Fruit fly (Drosophila melanogaster) whole organism, embryonic: ENCODE results near the gene Gpdh3.

Experiments used
- Abd-B ChIP-seq: fragments of 200-800 bp; sonication (Bioruptor generic); optimal IDR thresholded peaks from 2 replicates; lab custom pipeline; 2018; ENCODE audit warnings: missing biosample characterization, mild to moderate bottlenecking, missing genetic modification characterization, moderate library complexity
- Adf1 ChIP-seq: fragments of 200-800 bp; sonication (Bioruptor generic); IDR thresholded peaks from 2 replicates; pipeline ENCODE4 v1.3.6; 2022; ENCODE audit warnings: missing biosample characterization, missing genetic modification characterization
- Awh ChIP-seq: fragments of 200-800 bp; sonication (Bioruptor generic); IDR thresholded peaks from 2 replicates; pipeline ENCODE4, ENCODE4 v1.3.6; 2022; ENCODE audit warnings: missing biosample characterization, missing genetic modification characterization
- C15 ChIP-seq: fragments of 200-800 bp; sonication (Bioruptor generic); IDR thresholded peaks from 3 replicates; pipeline ENCODE4 v1.3.6; 2022; ENCODE audit warnings: missing biosample characterization, missing genetic modification characterization
- CG10267 ChIP-seq: fragments of 200-800 bp; sonication (Bioruptor generic); optimal IDR thresholded peaks from 2 replicates; lab custom pipeline; 2018; ENCODE audit warnings: missing biosample characterization, mild to moderate bottlenecking, missing genetic modification characterization, moderate library complexity
- CG11247 ChIP-seq: fragments of 200-800 bp; sonication (Bioruptor generic); IDR thresholded peaks from 2 replicates; pipeline ENCODE4 v1.3.6; 2022; ENCODE audit warnings: missing biosample characterization, missing genetic modification characterization
- CG12391 ChIP-seq: fragments of 200-800 bp; sonication (Bioruptor generic); optimal IDR thresholded peaks from 3 replicates; lab custom pipeline; 2018; ENCODE audit warnings: missing biosample characterization, mild to moderate bottlenecking, missing genetic modification characterization, moderate library complexity
- CG12942 ChIP-seq: fragments of 200-800 bp; sonication (Bioruptor generic); optimal IDR thresholded peaks from 3 replicates; lab custom pipeline; 2016; ENCODE audit warnings: missing biosample characterization, missing genetic modification characterization
- CG13624 ChIP-seq: fragments of 200-800 bp; sonication (Bioruptor generic); optimal IDR thresholded peaks from 2 replicates; lab custom pipeline; 2016; ENCODE audit warnings: missing biosample characterization, missing genetic modification characterization
- CG14667 ChIP-seq: fragments of 200-800 bp; sonication (Bioruptor generic); IDR thresholded peaks from 2 replicates; pipeline ENCODE4 v1.3.6; 2022; ENCODE audit warnings: missing biosample characterization, missing genetic modification characterization
- CG15073 ChIP-seq: fragments of 200-800 bp; sonication (Bioruptor generic); optimal IDR thresholded peaks from 2 replicates; lab custom pipeline; 2016; ENCODE audit warnings: missing biosample characterization, missing genetic modification characterization
- CG33213 ChIP-seq: fragments of 200-800 bp; sonication (Bioruptor generic); optimal IDR thresholded peaks from 3 replicates; lab custom pipeline; 2016; ENCODE audit warnings: missing biosample characterization, missing genetic modification characterization
- CG33557 ChIP-seq: fragments of 200-800 bp; sonication (Bioruptor generic); optimal IDR thresholded peaks from 2 replicates; lab custom pipeline; 2019; ENCODE audit warnings: missing biosample characterization, mild to moderate bottlenecking, missing genetic modification characterization, moderate library complexity
- CG3838 ChIP-seq: fragments of 200-800 bp; sonication (Bioruptor generic); optimal IDR thresholded peaks from 3 replicates; lab custom pipeline; 2016; ENCODE audit warnings: missing biosample characterization, missing genetic modification characterization
- CG4404 ChIP-seq: fragments of 200-800 bp; sonication (Bioruptor generic); IDR thresholded peaks from 2 replicates; pipeline ENCODE4 v1.3.6; 2022; ENCODE audit warnings: missing biosample characterization, missing genetic modification characterization
- CG7372 ChIP-seq: fragments of 200-800 bp; sonication (Bioruptor generic); IDR thresholded peaks from 2 replicates; pipeline ENCODE4 v1.3.6; 2022; ENCODE audit warnings: missing biosample characterization, missing genetic modification characterization
- CG8765 ChIP-seq: fragments of 200-800 bp; sonication (Bioruptor generic); IDR thresholded peaks from 2 replicates; pipeline ENCODE4 v1.3.6; 2022; ENCODE audit warnings: missing biosample characterization, missing genetic modification characterization
- CG9609 ChIP-seq: fragments of 200-800 bp; sonication (Bioruptor generic); optimal IDR thresholded peaks from 3 replicates; lab custom pipeline; 2016; ENCODE audit warnings: missing biosample characterization, missing genetic modification characterization
- CkIIα-i1 ChIP-seq: fragments of 200-800 bp; sonication (Bioruptor generic); IDR thresholded peaks from 2 replicates; pipeline ENCODE4 v1.3.6; 2022; ENCODE audit warnings: missing biosample characterization, missing genetic modification characterization
- Dek ChIP-seq: fragments of 200-800 bp; sonication (Bioruptor generic); optimal IDR thresholded peaks from 3 replicates; lab custom pipeline; 2019; ENCODE audit warnings: missing biosample characterization, mild to moderate bottlenecking, missing genetic modification characterization, moderate library complexity
- Doc3 ChIP-seq: fragments of 200-800 bp; sonication (Bioruptor generic); IDR thresholded peaks from 3 replicates; pipeline ENCODE4 v1.3.6; 2022; ENCODE audit warnings: missing biosample characterization, missing genetic modification characterization; ENCODE audit not compliant: partially characterized antibody
- Dp ChIP-seq: fragments of 200-800 bp; sonication (Bioruptor generic); optimal IDR thresholded peaks from 2 replicates; lab custom pipeline; 2018; ENCODE audit warnings: missing biosample characterization, mild to moderate bottlenecking, missing genetic modification characterization, moderate library complexity
- Dref ChIP-seq: fragments of 200-800 bp; sonication (Bioruptor generic); IDR thresholded peaks from 2 replicates; pipeline ENCODE4 v1.3.6; 2022; ENCODE audit warnings: missing biosample characterization, missing genetic modification characterization
- Fer3 ChIP-seq: fragments of 200-800 bp; sonication (Bioruptor generic); optimal IDR thresholded peaks from 2 replicates; lab custom pipeline; 2018; ENCODE audit warnings: missing biosample characterization, mild to moderate bottlenecking, missing genetic modification characterization, moderate library complexity
- H2.0 ChIP-seq: fragments of 200-800 bp; sonication (Bioruptor generic); IDR thresholded peaks from 2 replicates; pipeline ENCODE4 v1.3.6; 2022; ENCODE audit warnings: missing biosample characterization, missing genetic modification characterization
- HLH3B ChIP-seq: fragments of 200-800 bp; sonication (Bioruptor generic); IDR thresholded peaks from 2 replicates; pipeline ENCODE4 v1.3.6; 2022; ENCODE audit warnings: missing biosample characterization, missing genetic modification characterization
- Med ChIP-seq: fragments of 200-800 bp; sonication (Bioruptor generic); peaks from one replicate; lab custom pipeline; 2016; ENCODE audit warnings: missing biosample characterization, missing genetic modification characterization, mild to moderate bottlenecking, inconsistent platforms, moderate library complexity
- Meics ChIP-seq: fragments of 200-800 bp; sonication (Bioruptor generic); optimal IDR thresholded peaks from 2 replicates; lab custom pipeline; 2017; ENCODE audit warnings: missing biosample characterization, mild to moderate bottlenecking, missing genetic modification characterization
- Opbp ChIP-seq: fragments of 200-800 bp; sonication (Bioruptor generic); IDR thresholded peaks from 3 replicates; pipeline ENCODE4 v1.3.6; 2022; ENCODE audit warnings: missing biosample characterization, missing genetic modification characterization; ENCODE audit not compliant: partially characterized antibody
- Scr ChIP-seq: fragments of 200-800 bp; sonication (Bioruptor generic); IDR thresholded peaks from 2 replicates; pipeline ENCODE4 v1.3.6; 2022; ENCODE audit warnings: missing biosample characterization, missing genetic modification characterization; ENCODE audit not compliant: partially characterized antibody
- Sry-β ChIP-seq: fragments of 200-800 bp; sonication (Bioruptor generic); optimal IDR thresholded peaks from 2 replicates; lab custom pipeline; 2018; ENCODE audit warnings: missing biosample characterization, mild to moderate bottlenecking, missing genetic modification characterization, moderate library complexity
- al ChIP-seq: fragments of 200-800 bp; sonication (Bioruptor generic); IDR thresholded peaks from 2 replicates; pipeline ENCODE4 v1.3.6; 2022; ENCODE audit warnings: missing biosample characterization, missing genetic modification characterization
- aop ChIP-seq: fragments of 200-800 bp; sonication (Bioruptor generic); IDR thresholded peaks from 2 replicates; pipeline ENCODE4 v1.3.6; 2022; ENCODE audit warnings: missing biosample characterization, missing genetic modification characterization
- ato ChIP-seq: fragments of 200-800 bp; sonication (Bioruptor generic); IDR thresholded peaks from 2 replicates; pipeline ENCODE4 v1.3.6; 2022; ENCODE audit warnings: missing biosample characterization, missing genetic modification characterization; ENCODE audit not compliant: partially characterized antibody
- bbx ChIP-seq: fragments of 200-800 bp; sonication (Bioruptor generic); IDR thresholded peaks from 2 replicates; pipeline ENCODE4 v1.3.6; 2022; ENCODE audit warnings: missing biosample characterization, missing genetic modification characterization; ENCODE audit not compliant: partially characterized antibody
- br ChIP-seq: fragments of >200 bp; optimal IDR thresholded peaks from 2 replicates; lab custom pipeline; 2017
- ci ChIP-seq: fragments of 200-800 bp; sonication (Bioruptor generic); IDR thresholded peaks from 3 replicates; pipeline ENCODE4 v1.3.6; 2022; ENCODE audit warnings: missing biosample characterization, missing genetic modification characterization
- crp ChIP-seq, 2 experiments: fragments of 200-800 bp; sonication (Bioruptor generic); optimal IDR thresholded peaks; 2 replicates in 1 of 2; 3 replicates in 1 of 2; lab custom pipeline; 2017; ENCODE audit warnings: missing biosample characterization in 2 of 2, missing genetic modification characterization in 2 of 2, mild to moderate bottlenecking in 1 of 2, moderate library complexity in 1 of 2
- eyg ChIP-seq: fragments of 200-800 bp; sonication (Bioruptor generic); optimal IDR thresholded peaks from 3 replicates; lab custom pipeline; 2016; ENCODE audit warnings: missing biosample characterization, missing genetic modification characterization
- gce ChIP-seq: fragments of 200-800 bp; sonication (Bioruptor generic); IDR thresholded peaks from 3 replicates; pipeline ENCODE4 v1.3.6; 2022; ENCODE audit warnings: missing biosample characterization, missing genetic modification characterization
- gsb-n ChIP-seq: fragments of 200-800 bp; sonication (Bioruptor generic); optimal IDR thresholded peaks from 3 replicates; lab custom pipeline; 2018; ENCODE audit warnings: missing biosample characterization, mild to moderate bottlenecking, missing genetic modification characterization
- jigr1 ChIP-seq: fragments of 200-800 bp; sonication (Bioruptor generic); IDR thresholded peaks from 3 replicates; pipeline ENCODE4 v1.3.6; 2022; ENCODE audit warnings: missing biosample characterization, missing genetic modification characterization
- mam ChIP-seq: fragments of 200-800 bp; sonication (Bioruptor generic); optimal IDR thresholded peaks from 3 replicates; lab custom pipeline; 2016; ENCODE audit warnings: missing biosample characterization, missing genetic modification characterization
- pnt ChIP-seq: fragments of 200-800 bp; sonication (Bioruptor generic); optimal IDR thresholded peaks from 3 replicates; lab custom pipeline; 2016; ENCODE audit warnings: missing biosample characterization, missing genetic modification characterization
- sna ChIP-seq: fragments of 200-800 bp; sonication (Bioruptor generic); IDR thresholded peaks from 2 replicates; pipeline ENCODE4 v1.3.6; 2022; ENCODE audit warnings: missing biosample characterization, missing genetic modification characterization; ENCODE audit not compliant: partially characterized antibody
- tna ChIP-seq: fragments of 200-800 bp; sonication (Bioruptor generic); IDR thresholded peaks from 2 replicates; pipeline ENCODE4 v1.3.6; 2022; ENCODE audit warnings: missing biosample characterization, missing genetic modification characterization; ENCODE audit not compliant: partially characterized antibody
- z ChIP-seq: fragments of 200-800 bp; sonication (Bioruptor generic); IDR thresholded peaks from 3 replicates; pipeline ENCODE4 v1.3.6; 2022; ENCODE audit warnings: missing biosample characterization, missing genetic modification characterization
- zen ChIP-seq: fragments of 200-800 bp; sonication (Bioruptor generic); optimal IDR thresholded peaks from 3 replicates; lab custom pipeline; 2018; ENCODE audit warnings: missing biosample characterization, mild to moderate bottlenecking, missing genetic modification characterization, moderate library complexity
- zen2 ChIP-seq: fragments of 200-800 bp; sonication (Bioruptor generic); IDR thresholded peaks from 3 replicates; pipeline ENCODE4 v1.3.6; 2022; ENCODE audit warnings: missing biosample characterization, missing genetic modification characterization; ENCODE audit not compliant: partially characterized antibody
- zfh1 ChIP-seq: fragments of 200-800 bp; sonication (Bioruptor generic); IDR thresholded peaks from 3 replicates; pipeline ENCODE4 v1.3.6; 2022; ENCODE audit warnings: missing biosample characterization, missing genetic modification characterization

The Gpdh3 gene

dm6 chr3R:22379942-22380341 lies 1.9 kb upstream of the Gpdh3 start, which contains the start of gene CG34149 (continued):
- TF ChIP-seq sna (GFP tag; lab: Robert Waterston, UW) (peak; percentile 47), Scr (GFP tag; lab: Robert Waterston, UW) (peak; percentile 59), Opbp (GFP tag; lab: Robert Waterston, UW) (peak; percentile 10; the same call in 2 of the 3 replicates)

- TF ChIP-seq aop (GFP tag; lab: Robert Waterston, UW) (no peak), HLH3B (GFP tag; lab: Robert Waterston, UW) (no peak), gce (GFP tag; lab: Robert Waterston, UW) (no peak), CG12391 (tag; lab: Kevin White, UChicago) (no peak), Awh (GFP tag; lab: Robert Waterston, UW) (no peak), Abd-B (GFP tag; lab: Kevin White, UChicago) (no peak), Dek (no peak), z (GFP tag; lab: Robert Waterston, UW) (no peak), zen2 (GFP tag; lab: Robert Waterston, UW) (peak; percentile 88), gsb-n (tag; lab: Kevin White, UChicago) (no peak), Med (GFP tag; lab: Kevin White, UChicago) (no peak), CG13624 (GFP tag; lab: Kevin White, UChicago) (no peak), zen (no peak), br (lab: Kevin White, UChicago) (no peak), Doc3 (GFP tag; lab: Robert Waterston, UW) (peak; percentile 80), CG14667 (no peak), Dp (GFP tag; lab: Kevin White, UChicago) (peak; percentile 74), eyg (no peak), bbx (GFP tag; lab: Robert Waterston, UW) (peak; percentile 84), CG11247 (GFP tag; lab: Robert Waterston, UW) (no peak), CG9609 (GFP tag; lab: Kevin White, UChicago) (no peak), al (GFP tag; lab: Robert Waterston, UW) (no peak), pnt (GFP tag; lab: Kevin White, UChicago) (no peak), Adf1 (GFP tag; lab: Robert Waterston, UW) (no peak), CG12942 (GFP tag; lab: Kevin White, UChicago) (no peak), Fer3 (tag; lab: Kevin White, UChicago) (no peak), Dref (GFP tag; lab: Robert Waterston, UW) (peak; percentile 83), tna (peak; percentile 89), CG8765 (GFP tag; lab: Robert Waterston, UW) (no peak), crp (GFP tag; optimal IDR thresholded peaks at IDR 0.05; lab: Kevin White, UChicago) (peak in 1 of 2 experiments; percentile 72), CG7372 (GFP tag; lab: Robert Waterston, UW) (no peak), CG10267 (peak; percentile 6), ato (GFP tag; lab: Robert Waterston, UW) (peak; percentile 81), zfh1 (GFP tag; lab: Robert Waterston, UW) (no peak), CG33557 (no peak), jigr1 (GFP tag; lab: Robert Waterston, UW) (no peak), Meics (GFP tag; lab: Kevin White, UChicago) (no peak), CG33213 (GFP tag; lab: Kevin White, UChicago) (no peak), CG4404 (GFP tag; lab: Robert Waterston, UW) (no peak), Opbp (GFP tag; lab: Robert Waterston, UW) (peak; percentile 80; the same call in 2 of the 3 replicates), CG3838 (GFP tag; lab: Kevin White, UChicago) (no peak), Sry-β (GFP tag; lab: Kevin White, UChicago) (no peak), C15 (no peak), ci (GFP tag; lab: Robert Waterston, UW) (no peak), CG15073 (GFP tag; lab: Kevin White, UChicago) (no peak), mam (no peak), CkIIα-i1 (GFP tag; lab: Robert Waterston, UW) (no peak), H2.0 (no peak)
These were observed 758 bp upstream of the Gpdh3 start, which contains the start of gene CG43342 for dm6 chr3R:22381077-22381476. Gene CG43342, plus strand, starts transcription at chr3R:22381340.
